Worm (Caenorhabditis elegans): ENCODE measurements around the gene pkc-1.

ce11 chrV:11989861-11990260 lies 42.1 kb downstream of the pkc-1 start:
- TF ChIP-seq cnd-1 (tag; optimal IDR thresholded peaks at IDR 0.05): no peak
- no peak for TF ChIP-seq pha-4 (tag; optimal IDR thresholded peaks at IDR 0.05)
- TF ChIP-seq unc-62 (GFP tag; optimal IDR thresholded peaks at IDR 0.05): no peak
